Fruit fly (Drosophila melanogaster): Measurements from ENCODE around the gene RhoGAPp190.
A peak's percentile ranks its signal among the peaks of the same experiment; 100 is the strongest.

The RhoGAPp190 gene

dm6 chrX:17679642-17680571, 27.5 kb upstream of the RhoGAPp190 start:
- no peak for TF ChIP-seq CG8478 (optimal IDR thresholded peaks at IDR 0.05)
- no peak for TF ChIP-seq CTCF (optimal IDR thresholded peaks at IDR 0.05)

DNA sequence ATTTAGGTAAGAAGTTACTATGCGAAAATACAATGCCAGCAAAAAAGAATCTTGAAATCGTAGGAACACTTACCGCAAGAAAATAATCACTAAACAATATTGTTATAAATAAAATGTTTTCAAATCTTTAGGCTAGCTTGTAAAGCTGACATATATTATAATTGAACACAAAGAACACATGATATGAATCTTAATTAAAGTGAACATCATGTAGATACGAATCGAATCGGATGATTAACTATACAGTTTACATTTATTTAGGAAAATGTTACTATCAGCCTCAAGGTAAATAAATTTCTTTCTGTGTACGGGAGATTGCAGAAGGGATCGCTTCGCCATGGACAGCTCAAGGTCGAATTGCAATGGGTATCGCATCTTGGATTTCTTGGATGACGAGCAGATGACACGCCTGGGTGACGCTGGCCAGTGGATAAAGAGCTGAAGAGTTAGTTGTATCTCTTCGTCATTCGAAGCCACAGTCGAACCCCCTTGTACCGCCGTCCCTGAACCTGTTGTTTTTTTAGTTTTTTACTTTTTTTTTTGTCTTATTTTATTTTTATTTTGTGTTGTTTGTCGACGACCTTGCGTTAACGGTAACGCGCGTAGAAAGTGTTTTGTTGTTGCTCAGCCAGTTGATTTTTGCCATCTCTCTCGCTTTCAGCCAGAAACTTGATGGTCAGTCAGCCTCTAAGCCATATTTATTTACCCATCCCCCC, 25.7 kb upstream of the RhoGAPp190 start:
- TF ChIP-seq CG8478 (optimal IDR thresholded peaks at IDR 0.05) (no peak), CTCF (optimal IDR thresholded peaks at IDR 0.05) (no peak)

- TF ChIP-seq CG8478 (optimal IDR thresholded peaks at IDR 0.05), result no peak
- no peak for TF ChIP-seq CTCF (optimal IDR thresholded peaks at IDR 0.05)
These were observed 19.4 kb upstream of the RhoGAPp190 start, which contains the start of gene CG12990 for dm6 chrX:17671788-17672187. CG12990 (minus strand) TSS chrX:17671888.

DNA sequence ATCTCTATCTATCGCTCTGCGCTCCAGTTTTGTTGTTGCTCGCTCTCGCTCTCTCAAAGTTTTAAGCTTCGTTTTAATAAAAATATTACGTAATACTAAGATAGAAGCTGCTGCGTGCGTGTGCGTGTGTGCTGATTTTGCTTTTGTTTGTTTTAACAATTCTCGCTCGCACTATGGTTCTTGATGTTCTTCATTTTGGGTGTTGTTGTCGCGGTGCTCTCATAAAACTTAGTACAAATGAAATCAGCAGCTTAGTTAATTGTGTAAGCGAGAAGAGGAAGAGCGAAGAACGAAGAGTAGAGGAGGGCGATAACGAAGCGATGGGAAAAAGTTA, 6.7 kb upstream of the RhoGAPp190 start:
- TF ChIP-seq CG8478 (optimal IDR thresholded peaks at IDR 0.05) (no peak), CTCF (optimal IDR thresholded peaks at IDR 0.05) (no peak)

- TF ChIP-seq CTCF (optimal IDR thresholded peaks at IDR 0.05) (peak in 1 of 2 experiments; percentile 5), CG8478 (optimal IDR thresholded peaks at IDR 0.05) (no peak)
These were observed 6.1 kb upstream of the RhoGAPp190 start for dm6 chrX:17658207-17659118.

- TF ChIP-seq CG8478 (optimal IDR thresholded peaks at IDR 0.05), result no peak
- TF ChIP-seq CTCF (optimal IDR thresholded peaks at IDR 0.05), result no peak
These were observed 5.4 kb upstream of the RhoGAPp190 start for dm6 chrX:17657716-17658115.

DNA sequence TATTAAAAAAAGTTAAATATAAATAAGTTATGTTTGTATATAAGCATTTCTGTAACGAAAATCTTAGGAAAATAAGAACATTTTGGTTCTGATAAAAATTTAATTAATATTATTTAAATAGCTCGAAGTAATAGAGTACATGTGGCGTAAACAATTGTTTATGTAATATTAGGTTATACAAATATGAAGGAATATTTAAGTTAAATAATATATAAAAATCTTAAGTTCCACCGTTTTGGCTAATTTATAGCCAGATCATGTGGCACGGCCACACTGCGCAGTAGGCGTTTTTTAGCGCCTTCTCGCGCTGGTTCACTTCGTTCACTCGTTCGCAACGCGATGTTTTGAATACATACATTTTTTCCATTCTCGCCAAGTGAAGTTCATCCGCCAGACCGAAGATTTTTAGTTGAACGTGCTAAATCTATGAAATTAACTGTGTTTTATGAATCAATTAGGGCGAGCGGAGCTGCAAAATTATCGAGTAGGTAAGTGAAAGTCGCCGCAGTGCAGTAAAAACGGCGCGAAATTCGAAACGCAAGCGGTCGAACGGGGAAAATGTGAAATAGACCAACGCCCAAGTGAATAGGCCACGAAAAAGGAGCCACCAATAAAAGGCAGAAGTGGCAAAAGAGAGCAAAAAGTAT, 4.8 kb upstream of the RhoGAPp190 start, which contains the start of gene beta-Spec:
beta-Spec (plus strand) TSS at position 323 of the 647 bp plus-strand sequence.
- TF ChIP-seq CG8478 (optimal IDR thresholded peaks at IDR 0.05) (no peak), CTCF (optimal IDR thresholded peaks at IDR 0.05) (no peak)

dm6 chrX:17656501-17656900, 4.1 kb upstream of the RhoGAPp190 start, which contains the start of gene IntS2:
IntS2 (minus strand) TSS chrX:17656818.
- TF ChIP-seq CG8478 (optimal IDR thresholded peaks at IDR 0.05), result no peak
- TF ChIP-seq CTCF (optimal IDR thresholded peaks at IDR 0.05), result no peak

DNA sequence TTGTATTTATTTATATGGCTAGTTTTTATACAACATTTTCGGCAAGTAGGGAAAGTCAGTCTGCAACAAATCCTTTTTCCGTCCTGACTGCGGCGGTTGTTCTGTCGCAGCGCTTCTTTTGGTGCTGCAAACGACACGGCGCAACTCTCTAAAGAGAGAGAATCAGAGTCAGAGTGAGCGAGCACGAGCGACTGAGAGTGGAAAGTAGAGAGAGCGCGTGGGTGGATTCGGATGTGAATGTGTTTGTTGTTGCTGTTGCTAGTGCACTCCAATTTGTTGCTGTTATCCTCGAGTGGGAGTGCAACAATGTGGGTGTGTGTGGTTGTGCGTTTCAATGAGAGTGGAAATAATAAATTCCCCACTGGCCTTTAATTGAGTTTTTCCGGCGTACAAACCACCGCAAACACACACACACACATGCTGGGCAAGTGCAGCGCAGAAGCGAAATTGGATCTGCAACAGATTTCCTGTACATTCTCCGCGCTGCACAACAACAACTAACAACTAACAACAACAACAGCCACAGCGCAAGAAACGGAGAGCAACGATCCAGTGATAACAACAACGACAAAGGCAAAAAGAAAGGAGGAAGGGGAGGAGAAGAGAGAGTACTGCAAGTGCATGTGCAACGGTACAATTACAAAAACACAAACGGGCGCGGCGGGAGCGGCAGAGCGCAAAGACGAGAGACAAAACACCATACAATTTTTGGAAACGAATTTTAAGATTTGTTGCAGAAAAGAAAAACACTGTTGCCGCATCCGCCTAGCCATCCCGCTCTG, 955 bp downstream of the RhoGAPp190 start:
- no peak for TF ChIP-seq CTCF (optimal IDR thresholded peaks at IDR 0.05)
- no peak for TF ChIP-seq CG8478 (optimal IDR thresholded peaks at IDR 0.05)

- TF ChIP-seq CG8478 (optimal IDR thresholded peaks at IDR 0.05), result no peak
- no peak for TF ChIP-seq CTCF (optimal IDR thresholded peaks at IDR 0.05)
These were observed 11.5 kb downstream of the RhoGAPp190 start for dm6 chrX:17640837-17641236.

DNA sequence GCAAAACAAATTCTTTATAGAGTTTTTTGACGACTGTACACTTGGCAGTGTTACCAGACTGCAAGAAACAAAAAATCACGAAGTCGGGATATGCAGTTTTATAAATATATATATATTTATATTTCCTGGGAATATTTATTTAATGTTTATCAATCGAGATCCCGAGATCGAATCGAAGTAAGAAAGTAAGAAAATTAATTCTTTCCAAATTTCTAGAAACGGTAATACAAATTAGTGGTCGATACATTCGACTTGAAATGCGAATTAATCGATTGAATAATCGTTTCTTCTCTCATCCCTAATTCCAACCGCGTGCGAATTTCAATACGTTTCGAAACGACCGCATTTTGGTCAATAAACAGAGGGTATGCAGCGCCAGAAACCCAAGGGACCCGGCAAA, 16.4 kb downstream of the RhoGAPp190 start, which contains the start of the genes CG8289 and CG5800:
CG8289 (minus strand) TSS at position 44 of the 400 bp plus-strand sequence.
CG5800 (plus strand) TSS at position 281 of the 400 bp plus-strand sequence.
- no peak for TF ChIP-seq CG8478 (optimal IDR thresholded peaks at IDR 0.05)
- no peak for TF ChIP-seq CTCF (optimal IDR thresholded peaks at IDR 0.05)

DNA sequence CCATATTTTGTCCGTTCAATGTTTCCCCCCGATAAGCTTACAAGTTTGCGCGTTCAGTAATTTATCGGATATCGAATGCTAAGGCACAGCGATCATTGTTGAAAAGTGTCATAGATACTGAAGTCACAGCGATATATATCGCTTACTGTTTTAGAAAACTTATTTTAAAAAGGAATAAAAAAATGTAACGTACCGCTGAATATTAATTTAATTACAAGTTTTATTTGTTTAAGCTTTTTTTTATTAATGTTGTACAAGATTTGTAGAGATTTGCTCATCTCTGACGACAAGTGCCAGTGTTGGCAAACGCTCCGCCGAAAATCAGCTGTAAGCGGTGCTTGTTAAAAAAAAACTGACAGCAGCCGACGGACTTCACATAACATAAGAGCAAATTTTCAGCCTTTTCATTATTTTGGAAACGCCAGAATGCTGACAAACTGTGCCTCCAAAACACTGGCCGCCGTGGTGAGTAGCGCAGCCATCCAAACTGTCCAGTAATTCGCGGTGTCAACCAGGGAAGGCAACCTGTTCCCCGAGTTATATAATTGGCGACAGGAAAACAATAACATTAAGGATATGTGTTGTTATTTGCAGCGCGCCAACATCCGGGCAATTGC, 20.3 kb downstream of the RhoGAPp190 start, which contains the start of the genes corolla and ND-24:
corolla (minus strand) TSS at position 52 of the 617 bp plus-strand sequence.
ND-24 (plus strand) TSS at position 94 of the 617 bp plus-strand sequence.
- no peak for TF ChIP-seq CG8478 (optimal IDR thresholded peaks at IDR 0.05)
- TF ChIP-seq CTCF (optimal IDR thresholded peaks at IDR 0.05), result no peak

DNA sequence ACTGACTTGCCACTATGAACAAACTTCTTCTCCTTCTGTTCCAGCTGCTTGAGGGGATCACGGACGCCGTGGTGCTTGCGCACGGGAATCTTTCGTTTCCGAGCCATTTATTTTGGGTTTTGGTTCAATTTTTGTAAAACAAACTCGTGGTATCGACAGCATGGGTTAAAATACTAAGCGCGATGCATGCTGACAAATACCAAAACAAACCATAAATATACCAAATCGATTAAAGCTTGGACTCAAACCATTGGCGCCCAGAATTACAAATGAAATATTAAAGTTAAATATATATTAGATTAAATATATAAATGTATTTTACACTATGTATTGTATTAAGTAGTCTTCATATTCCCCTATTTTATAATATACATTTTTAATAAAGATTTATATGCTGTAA, 23.0 kb downstream of the RhoGAPp190 start, which contains the start of gene CG8326:
CG8326 (minus strand) TSS at position 176 of the 400 bp plus-strand sequence.
- no peak for TF ChIP-seq CTCF (optimal IDR thresholded peaks at IDR 0.05)
- no peak for TF ChIP-seq CG8478 (optimal IDR thresholded peaks at IDR 0.05)
